Fruit fly (Drosophila melanogaster) Kc167 (cell line): ENCODE measurements around the gene LysRS.

Experiments
- Myc ChIP-seq: fragments of >200 bp; optimal IDR thresholded peaks from 2 replicates; lab custom pipeline; 2017; ENCODE audit warnings: missing external identifiers
- Sin3A ChIP-seq: fragments of >200 bp; optimal IDR thresholded peaks from 2 replicates; lab custom pipeline; 2018; ENCODE audit warnings: missing external identifiers
- h ChIP-seq: fragments of >200 bp; optimal IDR thresholded peaks from 3 replicates; lab custom pipeline; 2018; ENCODE audit warnings: missing external identifiers
- insv ChIP-seq: fragments of >200 bp; optimal IDR thresholded peaks from 3 replicates; lab custom pipeline; 2018; ENCODE audit warnings: missing external identifiers
- psq ChIP-seq: fragments of >200 bp; optimal IDR thresholded peaks from 2 replicates; lab custom pipeline; 2017; ENCODE audit warnings: missing external identifiers

DNA sequence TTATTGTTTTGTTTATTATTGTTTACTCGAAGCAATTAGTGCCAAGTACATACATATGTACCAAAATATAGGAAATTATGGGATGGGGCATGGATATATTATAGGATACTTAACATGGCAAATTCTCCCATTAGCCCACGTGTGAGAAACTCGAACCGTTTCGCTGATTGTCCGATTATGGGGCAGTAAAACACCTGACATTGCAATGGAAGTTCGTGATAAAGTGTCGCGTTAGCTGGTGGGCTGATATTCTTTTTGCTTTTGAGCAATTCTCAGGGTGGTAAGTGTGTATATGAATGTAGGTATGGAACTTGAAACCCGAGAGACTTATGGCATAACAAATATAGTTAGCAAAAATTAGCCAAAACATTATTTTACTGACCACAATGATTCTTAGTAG, 30.7 kb downstream of the LysRS start:
- no peak for TF ChIP-seq Sin3A (lab: Kevin White, UChicago)
- TF ChIP-seq Myc (lab: Kevin White, UChicago): no peak
- TF ChIP-seq psq (lab: Kevin White, UChicago): no peak
- no peak for TF ChIP-seq insv (lab: Kevin White, UChicago)
- TF ChIP-seq h (lab: Kevin White, UChicago): no peak
